Worm (Caenorhabditis elegans) whole organism, L3 larva: ENCODE measurements around the gene pars-1.

Experiments
- ama-1 ChIP-seq: fragments of 150-350 bp; optimal IDR thresholded peaks from 2 replicates; lab custom pipeline; 2018
- daf-12 ChIP-seq: fragments of 150-350 bp; optimal IDR thresholded peaks from 2 replicates; lab custom pipeline; 2014; ENCODE audit warnings: missing biosample characterization, missing genetic modification reagents, missing genetic modification characterization
- elt-3 ChIP-seq, 3 experiments: fragments of 150-350 bp in 1 of 3; sonication (generic microtip) in 2 of 3; optimal IDR thresholded peaks; 2 replicates in 2 of 3; 4 replicates in 1 of 3; lab custom pipeline; 2014 to 2017; ENCODE audit warnings: missing biosample characterization in 3 of 3, missing genetic modification characterization in 3 of 3
- jun-1 ChIP-seq: fragments of 150-350 bp; optimal IDR thresholded peaks from 2 replicates; lab custom pipeline; 2014; ENCODE audit warnings: missing biosample characterization, missing genetic modification reagents, missing genetic modification characterization
- lin-15B ChIP-seq: fragments of 150-350 bp; optimal IDR thresholded peaks from 2 replicates; lab custom pipeline; 2014; ENCODE audit warnings: missing biosample characterization, missing genetic modification characterization
- nhr-25 ChIP-seq: sonication (generic microtip); optimal IDR thresholded peaks from 2 replicates; lab custom pipeline; 2017; ENCODE audit warnings: missing biosample characterization, missing genetic modification characterization
- nhr-43 ChIP-seq: sonication (generic microtip); optimal IDR thresholded peaks from 2 replicates; lab custom pipeline; 2016; ENCODE audit warnings: mild to moderate bottlenecking, missing genetic modification characterization, missing compliant biosample characterization; ENCODE audit not compliant: poor library complexity, severe bottlenecking
- pqm-1 ChIP-seq: fragments of 150-350 bp; optimal IDR thresholded peaks from 2 replicates; lab custom pipeline; 2017; ENCODE audit warnings: missing biosample characterization, missing genetic modification characterization, inconsistent platforms

DNA sequence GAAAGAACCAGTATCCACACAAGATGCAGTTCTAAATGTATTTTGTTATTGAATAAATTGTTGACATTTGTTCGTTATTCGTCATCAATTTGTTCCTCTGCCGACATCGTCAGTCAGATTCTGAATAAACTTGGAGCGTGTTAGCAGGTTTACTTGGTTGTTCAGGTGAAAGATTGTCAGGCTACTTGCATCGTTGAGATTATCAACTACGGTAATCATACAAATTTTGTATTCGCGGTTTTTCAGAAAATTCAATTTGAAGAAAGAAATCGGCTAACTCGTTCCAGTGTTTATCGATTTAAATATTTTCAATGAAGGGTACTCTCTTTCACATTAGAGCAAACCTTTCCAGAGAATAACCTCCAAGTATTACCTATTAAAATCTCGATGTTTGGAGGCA, 29.1 kb upstream of the pars-1 start, which contains the start of gene R151.2:
- TF ChIP-seq elt-3 (tag; optimal IDR thresholded peaks at IDR 0.05; lab: Kevin White, UChicago) (no peak), pqm-1 (no peak), lin-15B (tag; lab: Kevin White, UChicago) (no peak), jun-1 (tag; lab: Kevin White, UChicago) (no peak), ama-1 (lab: Kevin White, UChicago) (no peak), nhr-43 (tag; lab: Kevin White, UChicago) (no peak), daf-12 (no peak), nhr-25 (tag; lab: Kevin White, UChicago) (no peak)
